Worm (Caenorhabditis elegans): ENCODE data around the gene znf-474.

ce11 chrX:12198298-12198697 is 48.6 kb downstream of the znf-474 start:
- TF ChIP-seq ceh-82 (tag; optimal IDR thresholded peaks at IDR 0.05) (no peak), nhr-28 (tag; optimal IDR thresholded peaks at IDR 0.05) (no peak), unc-62 (GFP tag; optimal IDR thresholded peaks at IDR 0.05) (no peak), pqm-1 (tag; optimal IDR thresholded peaks at IDR 0.05) (no peak), lin-39 (tag; optimal IDR thresholded peaks at IDR 0.05) (no peak)

All from whole organism, L1 larva.